Worm (Caenorhabditis elegans) whole organism, L3 larva: Measurements from ENCODE around the gene pfs-2.

ENCODE experiments used
- aly-2 ChIP-seq: fragments of 150-350 bp; optimal IDR thresholded peaks from 2 replicates; lab custom pipeline; 2014; ENCODE audit warnings: missing biosample characterization, missing genetic modification characterization
- ceh-9 ChIP-seq: sonication (generic microtip); optimal IDR thresholded peaks from 2 replicates; lab custom pipeline; 2018; ENCODE audit warnings: missing biosample characterization, missing genetic modification characterization
- egl-27 ChIP-seq: sonication (generic microtip); optimal IDR thresholded peaks from 4 replicates; lab custom pipeline; 2017; ENCODE audit warnings: missing biosample characterization, missing genetic modification reagents, missing genetic modification characterization
- elt-3 ChIP-seq, 3 experiments: fragments of 150-350 bp in 1 of 3; sonication (generic microtip) in 2 of 3; optimal IDR thresholded peaks; 2 replicates in 2 of 3; 4 replicates in 1 of 3; lab custom pipeline; 2014 to 2017; ENCODE audit warnings: missing biosample characterization in 3 of 3, missing genetic modification characterization in 3 of 3
- jun-1 ChIP-seq: fragments of 150-350 bp; optimal IDR thresholded peaks from 2 replicates; lab custom pipeline; 2014; ENCODE audit warnings: missing biosample characterization, missing genetic modification reagents, missing genetic modification characterization
- nhr-11 ChIP-seq: fragments of 150-350 bp; optimal IDR thresholded peaks from 2 replicates; lab custom pipeline; 2014; ENCODE audit warnings: missing biosample characterization, missing genetic modification characterization
- nhr-12 ChIP-seq: fragments of 150-350 bp; optimal IDR thresholded peaks from 2 replicates; lab custom pipeline; 2014; ENCODE audit warnings: missing biosample characterization, missing genetic modification characterization
- nhr-67 ChIP-seq: fragments of 150-350 bp; optimal IDR thresholded peaks from 2 replicates; lab custom pipeline; 2014; ENCODE audit warnings: missing biosample characterization, missing genetic modification characterization
- pqm-1 ChIP-seq: fragments of 150-350 bp; optimal IDR thresholded peaks from 2 replicates; lab custom pipeline; 2017; ENCODE audit warnings: missing biosample characterization, missing genetic modification characterization, inconsistent platforms
- snpc-4 ChIP-seq: fragments of 150-350 bp; optimal IDR thresholded peaks from 2 replicates; lab custom pipeline; 2014; ENCODE audit warnings: missing biosample characterization, missing genetic modification characterization
- unc-39 ChIP-seq: sonication (generic microtip); optimal IDR thresholded peaks from 4 replicates; lab custom pipeline; 2017; ENCODE audit warnings: missing biosample characterization, missing genetic modification characterization
- ztf-11 ChIP-seq: fragments of 150-350 bp; optimal IDR thresholded peaks from 2 replicates; lab custom pipeline; 2014; ENCODE audit warnings: missing biosample characterization, missing genetic modification characterization

DNA sequence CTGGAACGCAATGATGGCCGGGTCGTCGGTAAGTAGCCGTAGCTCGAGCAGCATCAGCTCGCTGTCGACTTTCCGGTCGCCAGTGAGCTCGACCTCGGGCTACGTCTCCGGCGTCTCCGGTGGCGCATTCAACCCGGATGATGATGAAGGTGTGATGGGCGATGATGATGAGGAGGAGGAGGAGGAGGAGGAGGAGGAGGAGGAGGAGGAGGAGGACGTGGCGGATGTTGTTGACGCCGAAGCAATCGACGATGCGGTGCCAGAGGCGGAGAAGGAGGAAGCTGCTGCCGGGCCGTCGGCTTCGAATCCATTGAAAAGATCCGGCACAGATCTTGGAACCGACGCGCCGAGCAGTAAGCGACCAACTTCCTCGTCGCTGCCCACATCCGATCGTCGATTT lies 38.9 kb upstream of the pfs-2 start:
- TF ChIP-seq nhr-67, result no peak
- TF ChIP-seq snpc-4 (tag; lab: Kevin White, UChicago), result no peak
- no peak for TF ChIP-seq jun-1 (tag; lab: Kevin White, UChicago)
- no peak for TF ChIP-seq aly-2
- no peak for TF ChIP-seq elt-3 (tag; optimal IDR thresholded peaks at IDR 0.05; lab: Kevin White, UChicago)
- TF ChIP-seq ceh-9 (tag; lab: Kevin White, UChicago), result no peak
- TF ChIP-seq nhr-11 (tag; lab: Kevin White, UChicago), result no peak
- no peak for TF ChIP-seq unc-39 (tag; lab: Kevin White, UChicago)
- TF ChIP-seq nhr-12, result no peak
- no peak for TF ChIP-seq ztf-11 (tag; lab: Kevin White, UChicago)
- no peak for TF ChIP-seq egl-27
- no peak for TF ChIP-seq pqm-1 (tag; lab: Kevin White, UChicago)
